Fruit fly (Drosophila melanogaster) whole organism, embryonic: ENCODE results near the gene CG14893.

Source experiments
- BEAF-32 ChIP-seq: fragments of 200-800 bp; sonication (Bioruptor generic); optimal IDR thresholded peaks from 3 replicates; lab custom pipeline; 2017; ENCODE audit warnings: missing biosample characterization, missing genetic modification characterization, mild to moderate bottlenecking, moderate library complexity, missing genetic modification reagents
- CG11456 ChIP-seq: fragments of 200-800 bp; sonication (Bioruptor generic); IDR thresholded peaks from 3 replicates; pipeline ENCODE4 v1.3.6; 2022; ENCODE audit warnings: missing biosample characterization, missing genetic modification characterization
- CG11695 ChIP-seq: fragments of 200-800 bp; sonication (Bioruptor generic); IDR thresholded peaks from 3 replicates; pipeline ENCODE4 v1.3.6; 2022; ENCODE audit warnings: missing biosample characterization, missing genetic modification characterization
- CG12391 ChIP-seq: fragments of 200-800 bp; sonication (Bioruptor generic); optimal IDR thresholded peaks from 3 replicates; lab custom pipeline; 2018; ENCODE audit warnings: missing biosample characterization, mild to moderate bottlenecking, missing genetic modification characterization, moderate library complexity
- CG12659 ChIP-seq: fragments of 200-800 bp; sonication (Bioruptor generic); optimal IDR thresholded peaks from 3 replicates; lab custom pipeline; 2017; ENCODE audit warnings: mild to moderate bottlenecking, missing biosample characterization, missing genetic modification reagents, missing genetic modification characterization
- CG14710 ChIP-seq: fragments of 200-800 bp; sonication (Bioruptor generic); optimal IDR thresholded peaks from 3 replicates; lab custom pipeline; 2019; ENCODE audit warnings: missing biosample characterization, mild to moderate bottlenecking, missing genetic modification characterization, moderate library complexity
- CG14860 ChIP-seq: fragments of 200-800 bp; sonication (Bioruptor generic); IDR thresholded peaks from 3 replicates; pipeline ENCODE4 v1.3.6; 2022; ENCODE audit warnings: missing biosample characterization, missing genetic modification characterization; ENCODE audit not compliant: partially characterized antibody
- CG15011 ChIP-seq: fragments of 200-800 bp; sonication (Bioruptor generic); optimal IDR thresholded peaks from 3 replicates; lab custom pipeline; 2018; ENCODE audit warnings: missing biosample characterization, mild to moderate bottlenecking, missing genetic modification characterization
- CG1603 ChIP-seq: fragments of 200-800 bp; sonication (Bioruptor generic); optimal IDR thresholded peaks from 2 replicates; lab custom pipeline; 2019; ENCODE audit warnings: missing biosample characterization, mild to moderate bottlenecking, missing genetic modification characterization, moderate library complexity
- CG17829 ChIP-seq: fragments of 200-800 bp; optimal IDR thresholded peaks from 2 replicates; lab custom pipeline; 2019; ENCODE audit warnings: missing biosample characterization, mild to moderate bottlenecking, missing genetic modification characterization, moderate library complexity
- CG1832 ChIP-seq: fragments of 200-800 bp; sonication (Bioruptor generic); optimal IDR thresholded peaks from 2 replicates; lab custom pipeline; 2017; ENCODE audit warnings: missing biosample characterization, mild to moderate bottlenecking, missing genetic modification characterization, inconsistent platforms
- CG2129 ChIP-seq: fragments of 200-800 bp; sonication (Bioruptor generic); IDR thresholded peaks from 2 replicates; pipeline ENCODE4 v1.3.6; 2022; ENCODE audit warnings: missing biosample characterization, missing genetic modification characterization; ENCODE audit not compliant: partially characterized antibody
- CG30020 ChIP-seq: fragments of 200-800 bp; optimal IDR thresholded peaks from 2 replicates; lab custom pipeline; 2019; ENCODE audit warnings: missing biosample characterization, mild to moderate bottlenecking, missing genetic modification characterization, moderate library complexity
- CG33213 ChIP-seq: fragments of 200-800 bp; sonication (Bioruptor generic); optimal IDR thresholded peaks from 3 replicates; lab custom pipeline; 2016; ENCODE audit warnings: missing biosample characterization, missing genetic modification characterization
- CG34422 ChIP-seq: fragments of 200-800 bp; sonication (Bioruptor generic); IDR thresholded peaks from 3 replicates; pipeline ENCODE4 v1.3.6; 2022; ENCODE audit warnings: missing biosample characterization, missing genetic modification characterization
- CG3726 ChIP-seq: fragments of 200-800 bp; sonication (Bioruptor generic); IDR thresholded peaks from 3 replicates; pipeline ENCODE4, ENCODE4 v1.3.6; 2022; ENCODE audit warnings: missing biosample characterization, missing genetic modification characterization
- CG4617 ChIP-seq: fragments of 200-800 bp; sonication (Bioruptor generic); optimal IDR thresholded peaks from 3 replicates; lab custom pipeline; 2016; ENCODE audit warnings: missing biosample characterization, missing genetic modification characterization, borderline replicate concordance
- CG6791 ChIP-seq: fragments of 200-800 bp; sonication (Bioruptor generic); IDR thresholded peaks from 3 replicates; pipeline ENCODE4 v1.3.6; 2022; ENCODE audit warnings: missing biosample characterization, missing genetic modification characterization; ENCODE audit not compliant: partially characterized antibody
- CG9797 ChIP-seq: fragments of 200-800 bp; sonication (Bioruptor generic); optimal IDR thresholded peaks from 3 replicates; lab custom pipeline; 2018; ENCODE audit warnings: missing biosample characterization, mild to moderate bottlenecking, missing genetic modification characterization
- CTCF ChIP-seq: fragments of 200-800 bp; sonication (Bioruptor generic); optimal IDR thresholded peaks from 2 replicates; lab custom pipeline; 2017; ENCODE audit warnings: missing biosample characterization, mild to moderate bottlenecking, missing genetic modification characterization, moderate library complexity
- Dp ChIP-seq: fragments of 200-800 bp; sonication (Bioruptor generic); optimal IDR thresholded peaks from 2 replicates; lab custom pipeline; 2018; ENCODE audit warnings: missing biosample characterization, mild to moderate bottlenecking, missing genetic modification characterization, moderate library complexity
- Dref ChIP-seq: fragments of 200-800 bp; sonication (Bioruptor generic); IDR thresholded peaks from 2 replicates; pipeline ENCODE4 v1.3.6; 2022; ENCODE audit warnings: missing biosample characterization, missing genetic modification characterization
- E2f2 ChIP-seq: fragments of 200-800 bp; sonication (Bioruptor generic); IDR thresholded peaks from 2 replicates; pipeline ENCODE4 v1.3.6; 2022; ENCODE audit warnings: missing biosample characterization, missing genetic modification characterization
- Elba2 ChIP-seq: fragments of 200-800 bp; sonication (Bioruptor generic); optimal IDR thresholded peaks from 3 replicates; lab custom pipeline; 2016; ENCODE audit warnings: missing biosample characterization, missing genetic modification characterization
- HLH4C ChIP-seq: fragments of 200-800 bp; sonication (Bioruptor generic); IDR thresholded peaks from 3 replicates; pipeline ENCODE4 v1.3.6; 2022; ENCODE audit warnings: missing biosample characterization, missing genetic modification characterization; ENCODE audit not compliant: partially characterized antibody
- Hey ChIP-seq: fragments of 200-800 bp; sonication (Bioruptor generic); optimal IDR thresholded peaks from 3 replicates; lab custom pipeline; 2018; ENCODE audit warnings: missing biosample characterization, mild to moderate bottlenecking, missing genetic modification characterization
- Lhr ChIP-seq: fragments of 200-800 bp; sonication (Bioruptor generic); optimal IDR thresholded peaks from 3 replicates; lab custom pipeline; 2017; ENCODE audit warnings: mild to moderate bottlenecking, missing biosample characterization, missing genetic modification reagents, missing genetic modification characterization
- Myb ChIP-seq: fragments of 200-800 bp; sonication (Bioruptor generic); optimal IDR thresholded peaks from 2 replicates; lab custom pipeline; 2016; ENCODE audit warnings: missing biosample characterization, missing genetic modification characterization
- Nf-YB ChIP-seq: fragments of 200-800 bp; sonication (Bioruptor generic); optimal IDR thresholded peaks from 3 replicates; lab custom pipeline; 2019; ENCODE audit warnings: missing biosample characterization, mild to moderate bottlenecking, missing genetic modification characterization, moderate library complexity
- Opbp ChIP-seq: fragments of 200-800 bp; sonication (Bioruptor generic); IDR thresholded peaks from 3 replicates; pipeline ENCODE4 v1.3.6; 2022; ENCODE audit warnings: missing biosample characterization, missing genetic modification characterization; ENCODE audit not compliant: partially characterized antibody
- Scr ChIP-seq: fragments of 200-800 bp; sonication (Bioruptor generic); IDR thresholded peaks from 2 replicates; pipeline ENCODE4 v1.3.6; 2022; ENCODE audit warnings: missing biosample characterization, missing genetic modification characterization; ENCODE audit not compliant: partially characterized antibody
- Sry-δ ChIP-seq: fragments of 200-800 bp; sonication (Bioruptor generic); optimal IDR thresholded peaks from 2 replicates; lab custom pipeline; 2016; ENCODE audit warnings: missing biosample characterization, missing genetic modification characterization
- Stat92E ChIP-seq, 3 experiments: fragments of >200 bp in 2 of 3; fragments of 200-800 bp in 1 of 3; sonication (Bioruptor generic) in 1 of 3; optimal IDR thresholded peaks; 2 replicates each; lab custom pipeline; 2017 to 2019; ENCODE audit warnings: missing biosample characterization in 3 of 3, missing genetic modification characterization in 3 of 3, mild to moderate bottlenecking in 1 of 3, moderate library complexity in 1 of 3
- amos ChIP-seq: fragments of 200-800 bp; sonication (Bioruptor generic); IDR thresholded peaks from 2 replicates; pipeline ENCODE4 v1.3.6; 2022; ENCODE audit warnings: missing biosample characterization, missing genetic modification characterization; ENCODE audit not compliant: partially characterized antibody
- bbx ChIP-seq: fragments of 200-800 bp; sonication (Bioruptor generic); IDR thresholded peaks from 2 replicates; pipeline ENCODE4 v1.3.6; 2022; ENCODE audit warnings: missing biosample characterization, missing genetic modification characterization; ENCODE audit not compliant: partially characterized antibody
- btn ChIP-seq: fragments of 200-800 bp; sonication (Bioruptor generic); optimal IDR thresholded peaks from 2 replicates; lab custom pipeline; 2016; ENCODE audit warnings: missing biosample characterization, missing genetic modification characterization
- chinmo ChIP-seq: fragments of 200-800 bp; sonication (Bioruptor generic); IDR thresholded peaks from 4 replicates; pipeline ENCODE4 v1.3.6; 2022; ENCODE audit warnings: missing biosample characterization, missing genetic modification characterization; ENCODE audit not compliant: partially characterized antibody
- grau ChIP-seq: fragments of 200-800 bp; optimal IDR thresholded peaks from 3 replicates; lab custom pipeline; 2019; ENCODE audit warnings: missing biosample characterization, mild to moderate bottlenecking, missing genetic modification characterization, moderate library complexity
- gsb ChIP-seq: fragments of 200-800 bp; sonication (Bioruptor generic); IDR thresholded peaks from 2 replicates; pipeline ENCODE4 v1.3.6; 2022; ENCODE audit warnings: missing biosample characterization, missing genetic modification characterization
- inv ChIP-seq: fragments of 200-800 bp; sonication (Bioruptor generic); IDR thresholded peaks from 2 replicates; pipeline ENCODE4 v1.3.6; 2022; ENCODE audit warnings: missing biosample characterization, missing genetic modification characterization; ENCODE audit not compliant: partially characterized antibody
- nmo ChIP-seq: fragments of 200-800 bp; sonication (Bioruptor generic); optimal IDR thresholded peaks from 2 replicates; lab custom pipeline; 2018; ENCODE audit warnings: missing biosample characterization, mild to moderate bottlenecking, missing genetic modification characterization, moderate library complexity
- phol ChIP-seq: fragments of 200-800 bp; sonication (Bioruptor generic); optimal IDR thresholded peaks from 3 replicates; lab custom pipeline; 2018; ENCODE audit warnings: missing biosample characterization, mild to moderate bottlenecking, missing genetic modification characterization, moderate library complexity
- pita ChIP-seq: fragments of 200-800 bp; sonication (Bioruptor generic); optimal IDR thresholded peaks from 2 replicates; lab custom pipeline; 2017; ENCODE audit warnings: missing biosample characterization, mild to moderate bottlenecking, missing genetic modification characterization
- pzg ChIP-seq: fragments of 200-800 bp; sonication (Bioruptor generic); optimal IDR thresholded peaks from 3 replicates; lab custom pipeline; 2018; ENCODE audit warnings: missing biosample characterization, mild to moderate bottlenecking, missing genetic modification characterization, moderate library complexity
- sqz ChIP-seq: fragments of 200-800 bp; sonication (Bioruptor generic); optimal IDR thresholded peaks from 3 replicates; lab custom pipeline; 2018; ENCODE audit warnings: missing biosample characterization, mild to moderate bottlenecking, missing genetic modification characterization
- stwl ChIP-seq: fragments of 200-800 bp; sonication (Bioruptor generic); optimal IDR thresholded peaks from 3 replicates; lab custom pipeline; 2018; ENCODE audit warnings: missing biosample characterization, mild to moderate bottlenecking, missing genetic modification characterization, moderate library complexity
- tio ChIP-seq: fragments of 200-800 bp; sonication (Bioruptor generic); optimal IDR thresholded peaks from 2 replicates; lab custom pipeline; 2017; ENCODE audit warnings: missing biosample characterization, missing genetic modification characterization, inconsistent platforms
- trem ChIP-seq: fragments of 200-800 bp; optimal IDR thresholded peaks from 3 replicates; lab custom pipeline; 2019; ENCODE audit warnings: missing biosample characterization, mild to moderate bottlenecking, missing genetic modification characterization, moderate library complexity
- unc-4 ChIP-seq: fragments of 200-800 bp; sonication (Bioruptor generic); IDR thresholded peaks from 2 replicates; pipeline ENCODE4 v1.3.6; 2022; ENCODE audit warnings: missing biosample characterization, missing genetic modification characterization; ENCODE audit not compliant: partially characterized antibody

CG14893 gene

DNA sequence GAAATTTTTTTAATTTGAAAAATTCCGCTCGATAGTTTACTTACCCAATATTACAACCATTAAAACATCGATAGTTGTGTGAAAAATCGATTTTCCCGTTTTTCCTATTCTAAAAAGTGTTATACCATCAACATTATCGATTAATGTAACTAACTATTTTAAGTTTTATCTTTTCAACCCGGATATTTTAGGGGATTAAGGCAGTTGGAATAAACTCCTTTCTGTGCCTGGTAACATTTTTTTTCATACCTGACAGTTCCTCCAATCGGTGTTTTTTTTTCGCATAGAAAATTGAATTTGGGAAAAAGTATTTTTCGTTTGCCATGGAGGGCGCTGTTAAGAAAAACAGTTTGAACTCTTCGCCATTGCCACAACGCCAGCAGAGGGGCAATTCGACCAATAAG is 19.4 kb downstream of the CG14893 start, which contains the start of gene nonA-l (continued):
- TF ChIP-seq Dp: peak; percentile 92
- TF ChIP-seq phol (tag; lab: Kevin White, UChicago): peak; percentile 28
- TF ChIP-seq unc-4 (GFP tag; lab: Robert Waterston, UW): peak; percentile 87
- peak in 1 of 3 experiments; percentile 63 for TF ChIP-seq Stat92E (GFP tag; optimal IDR thresholded peaks at IDR 0.05; lab: Kevin White, UChicago)
- peak; percentile 78 for TF ChIP-seq Sry-δ (GFP tag; lab: Kevin White, UChicago)
- peak; percentile 61 for TF ChIP-seq CG2129 (GFP tag; lab: Robert Waterston, UW)
- no peak for TF ChIP-seq CG3726 (GFP tag; lab: Robert Waterston, UW)
- peak; percentile 87 for TF ChIP-seq HLH4C (GFP tag; lab: Robert Waterston, UW)
- TF ChIP-seq Myb (GFP tag; lab: Kevin White, UChicago): peak; percentile 65
- peak; percentile 76; the same call in 2 of the 3 replicates for TF ChIP-seq Opbp (GFP tag; lab: Robert Waterston, UW)
- peak; percentile 61 for TF ChIP-seq CG9797 (GFP tag; lab: Kevin White, UChicago)
- peak; percentile 83 for TF ChIP-seq stwl (tag; lab: Kevin White, UChicago)
- TF ChIP-seq inv: peak; percentile 80
- peak; percentile 53 for TF ChIP-seq trem (tag; lab: Kevin White, UChicago)
- TF ChIP-seq grau: no peak
- peak; percentile 38 for TF ChIP-seq Lhr (GFP tag; lab: Kevin White, UChicago)
- TF ChIP-seq CG4617 (GFP tag; lab: Kevin White, UChicago): peak; percentile 62
- TF ChIP-seq pita (GFP tag; lab: Kevin White, UChicago): peak; percentile 55
- no peak for TF ChIP-seq tio (GFP tag; lab: Kevin White, UChicago)
- peak; percentile 20 for TF ChIP-seq sqz (GFP tag; lab: Kevin White, UChicago)
- TF ChIP-seq BEAF-32 (GFP tag; lab: Kevin White, UChicago): peak; percentile 86
- TF ChIP-seq E2f2 (GFP tag; lab: Robert Waterston, UW): peak; percentile 96
- TF ChIP-seq pzg: peak; percentile 70
- peak; percentile 17 for TF ChIP-seq Nf-YB (GFP tag; lab: Kevin White, UChicago)
- peak; percentile 92 for TF ChIP-seq Dref (GFP tag; lab: Robert Waterston, UW)
- TF ChIP-seq btn: no peak
- TF ChIP-seq Elba2 (GFP tag; lab: Kevin White, UChicago): peak; percentile 36
- peak; percentile 85 for TF ChIP-seq CG6791 (GFP tag; lab: Robert Waterston, UW)
- peak; percentile 55 for TF ChIP-seq CG1603 (tag; lab: Kevin White, UChicago)
- peak; percentile 18 for TF ChIP-seq CG12391 (tag; lab: Kevin White, UChicago)
- TF ChIP-seq Scr: peak; percentile 88
- TF ChIP-seq CG11456 (GFP tag; lab: Robert Waterston, UW): no peak
- TF ChIP-seq gsb (GFP tag; lab: Robert Waterston, UW): no peak
- TF ChIP-seq Hey (tag; lab: Kevin White, UChicago): no peak
- TF ChIP-seq CG1832 (GFP tag; lab: Kevin White, UChicago): no peak
- TF ChIP-seq CG15011 (GFP tag; lab: Kevin White, UChicago): no peak
- peak; percentile 42 for TF ChIP-seq nmo (GFP tag; lab: Kevin White, UChicago)
- TF ChIP-seq CG14710 (tag; lab: Kevin White, UChicago): peak; percentile 64
- TF ChIP-seq bbx (GFP tag; lab: Robert Waterston, UW): peak; percentile 90
- peak; percentile 36 for TF ChIP-seq CG30020 (tag; lab: Kevin White, UChicago)
- peak; percentile 51 for TF ChIP-seq CTCF (GFP tag; lab: Kevin White, UChicago)
- TF ChIP-seq CG17829 (tag; lab: Kevin White, UChicago): peak; percentile 20
- TF ChIP-seq CG11695 (GFP tag; lab: Robert Waterston, UW): no peak
- 0 out of 4 replicates have a peak, but pooled peaks have one; percentile 60 for TF ChIP-seq chinmo (GFP tag; lab: Robert Waterston, UW)
- TF ChIP-seq amos: peak; percentile 87
- peak; percentile 56 for TF ChIP-seq CG12659
- peak; percentile 83 for TF ChIP-seq CG14860 (GFP tag; lab: Robert Waterston, UW)
- TF ChIP-seq CG34422: no peak
- no peak for TF ChIP-seq CG33213 (GFP tag; lab: Kevin White, UChicago)
